Fruit fly (Drosophila melanogaster): ENCODE measurements around the gene Tdh.
A peak's percentile ranks its signal among the peaks of the same experiment; 100 is the strongest.

Tdh gene

DNA sequence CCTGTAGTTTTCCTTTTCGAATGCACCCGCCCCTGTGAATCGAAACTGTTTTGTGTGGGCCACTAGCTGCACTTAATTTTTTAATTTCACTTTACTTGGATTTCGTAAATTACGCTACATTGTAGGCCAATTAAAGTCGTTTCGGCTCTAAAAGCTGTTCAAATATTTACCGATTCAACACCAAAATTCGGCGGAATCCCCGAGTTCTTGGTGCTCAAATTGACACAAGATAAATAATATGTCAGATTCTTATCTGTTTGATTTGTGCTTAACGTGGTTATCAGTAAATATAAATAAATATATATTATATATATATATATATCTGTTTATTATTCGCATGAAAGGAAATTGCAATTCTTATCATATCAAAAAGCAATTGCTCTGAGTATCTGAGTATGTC lies 18.8 kb upstream of the Tdh start (continued):
- peak in 1 of 2 experiments; percentile 5 for TF ChIP-seq bsh (GFP tag; optimal IDR thresholded peaks at IDR 0.05)
- TF ChIP-seq Xrp1 (GFP tag; IDR thresholded peaks at IDR 0.05), result peak; percentile 20; the same call in 1 of the 2 replicates
- TF ChIP-seq NfI (GFP tag; optimal IDR thresholded peaks at IDR 0.05), result peak; percentile 45
- TF ChIP-seq gcm (GFP tag; optimal IDR thresholded peaks at IDR 0.05), result peak; percentile 55
- TF ChIP-seq CG15514 (GFP tag; optimal IDR thresholded peaks at IDR 0.05), result peak; percentile 61
- TF ChIP-seq ci (GFP tag; IDR thresholded peaks at IDR 0.05), result 0 out of 3 replicates have a peak, but pooled peaks have one; percentile 32
- peak; percentile 77 for TF ChIP-seq Med (GFP tag)
- peak; percentile 74 for TF ChIP-seq CG6854 (GFP tag; optimal IDR thresholded peaks at IDR 0.05)
- TF ChIP-seq CoRest (tag; optimal IDR thresholded peaks at IDR 0.05), result peak; percentile 20
- peak; percentile 30 for TF ChIP-seq B-H2 (GFP tag; optimal IDR thresholded peaks at IDR 0.05)
- no peak for TF ChIP-seq hkb (optimal IDR thresholded peaks at IDR 0.05)
- TF ChIP-seq hkb (GFP tag; IDR thresholded peaks at IDR 0.05), result 0 out of 2 replicates have a peak, but pooled peaks have one; percentile 49
- no peak for TF ChIP-seq zfh2 (GFP tag; optimal IDR thresholded peaks at IDR 0.05)
- TF ChIP-seq CG10543 (GFP tag; optimal IDR thresholded peaks at IDR 0.05), result peak; percentile 49
- peak; percentile 19 for TF ChIP-seq CG18619 (GFP tag; optimal IDR thresholded peaks at IDR 0.05)
- TF ChIP-seq CG12219 (GFP tag; optimal IDR thresholded peaks at IDR 0.05), result peak; percentile 29
- TF ChIP-seq CG14667 (GFP tag; IDR thresholded peaks at IDR 0.05), result no peak
- TF ChIP-seq unpg (GFP tag; optimal IDR thresholded peaks at IDR 0.05), result peak; percentile 54
- TF ChIP-seq Six4 (GFP tag; optimal IDR thresholded peaks at IDR 0.05), result no peak
- peak; percentile 32 for TF ChIP-seq Kr (GFP tag; optimal IDR thresholded peaks at IDR 0.05)
- no peak for TF ChIP-seq CG10366 (GFP tag; IDR thresholded peaks at IDR 0.05)
- peak; percentile 70 for TF ChIP-seq CG15696 (tag; optimal IDR thresholded peaks at IDR 0.05)
- no peak for TF ChIP-seq Abd-B (GFP tag; optimal IDR thresholded peaks at IDR 0.05)
- TF ChIP-seq Blimp-1 (GFP tag; optimal IDR thresholded peaks at IDR 0.05), result peak; percentile 7
- TF ChIP-seq Meics (GFP tag; optimal IDR thresholded peaks at IDR 0.05), result peak; percentile 48
- no peak for TF ChIP-seq CG8290 (GFP tag; optimal IDR thresholded peaks at IDR 0.05)
- peak in 1 of 2 experiments; percentile 72 for TF ChIP-seq CG8290 (tag; optimal IDR thresholded peaks at IDR 0.05)
- no peak for TF ChIP-seq Trl (optimal IDR thresholded peaks at IDR 0.05)
- TF ChIP-seq Trl (GFP tag; optimal IDR thresholded peaks at IDR 0.05), result no peak
- peak; percentile 0 for TF ChIP-seq Jarid2 (GFP tag; optimal IDR thresholded peaks at IDR 0.05)
- peak; percentile 21 for TF ChIP-seq CG17912 (GFP tag; optimal IDR thresholded peaks at IDR 0.05)
- TF ChIP-seq Fer2 (tag; optimal IDR thresholded peaks at IDR 0.05), result peak; percentile 28
- peak; percentile 20 for TF ChIP-seq Hand (GFP tag; optimal IDR thresholded peaks at IDR 0.05)
- TF ChIP-seq CG13296 (GFP tag; optimal IDR thresholded peaks at IDR 0.05), result peak; percentile 69
- 0 out of 2 replicates have a peak, but pooled peaks have one; percentile 23 for TF ChIP-seq seq (GFP tag; IDR thresholded peaks at IDR 0.05)

DNA sequence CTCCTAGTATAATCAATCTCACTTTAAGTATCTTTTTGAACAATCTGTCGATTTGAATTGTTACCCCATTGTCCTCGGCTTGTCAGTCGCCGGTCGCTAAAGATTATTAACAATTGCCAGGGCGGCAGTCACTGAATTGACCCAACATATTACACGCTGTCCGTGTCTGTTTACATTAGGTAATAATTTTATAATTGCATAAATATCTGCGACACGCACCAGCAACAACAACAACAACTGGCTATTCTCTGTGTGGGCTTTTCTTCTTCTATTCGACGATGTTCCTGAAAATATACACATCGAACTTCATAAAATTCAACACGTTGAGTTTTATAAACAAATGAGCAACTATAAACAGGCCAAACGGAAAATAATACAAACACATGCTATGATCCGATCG lies 18.0 kb upstream of the Tdh start:
- TF ChIP-seq Pdp1 (GFP tag; optimal IDR thresholded peaks at IDR 0.05) (peak in 1 of 2 experiments; percentile 56), CG4360 (GFP tag; IDR thresholded peaks at IDR 0.05) (peak; percentile 58; the same call in 1 of the 2 replicates), chinmo (GFP tag; IDR thresholded peaks at IDR 0.05; ENCODE audit: partially characterized antibody) (0 out of 4 replicates have a peak, but pooled peaks have one; percentile 30), sens (GFP tag) (peak; percentile 22), CG18764 (GFP tag; optimal IDR thresholded peaks at IDR 0.05) (no peak)
